Worm (Caenorhabditis elegans): ENCODE data around the gene snr-4.
A peak's percentile ranks its signal among the peaks of the same experiment; 100 is the strongest.

The snr-4 gene

DNA sequence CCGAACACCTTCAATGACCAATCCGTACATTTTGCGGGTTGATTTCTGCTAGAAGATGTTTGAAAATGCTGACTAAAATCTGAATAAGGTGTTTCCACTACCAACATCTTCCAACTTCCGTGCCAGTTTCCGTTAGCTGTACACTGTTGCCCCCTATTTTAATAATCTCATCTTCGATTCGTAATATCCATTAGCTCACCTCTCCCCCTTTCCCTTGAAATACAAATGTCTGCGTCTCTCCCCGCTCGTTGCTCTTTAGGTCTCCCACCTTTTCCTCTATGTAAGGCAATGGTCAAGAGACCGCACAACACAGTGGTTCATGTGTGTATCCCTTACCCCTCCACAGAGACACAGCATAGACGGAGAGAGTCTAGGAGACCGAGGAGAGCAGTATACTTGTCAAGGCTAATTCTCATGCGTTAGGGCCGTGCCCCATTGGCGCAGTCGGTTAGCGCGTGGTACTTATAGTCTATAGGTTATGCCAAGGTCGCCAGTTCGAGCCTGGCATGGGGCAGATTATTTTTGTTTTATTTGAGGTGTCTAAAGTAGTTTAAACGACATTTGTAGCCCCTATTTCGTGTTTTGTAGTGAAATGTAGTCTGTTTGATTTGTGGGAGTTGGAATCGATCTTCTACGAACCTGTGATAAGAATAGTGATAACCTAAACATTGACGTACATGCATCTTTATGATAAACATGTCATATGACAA is 22.4 kb upstream of the snr-4 start, which contains the start of gene gcy-33:
Gene gcy-33 (minus strand): TSS at position 51 of the 710 bp plus-strand sequence.
- TF ChIP-seq lir-1 (GFP tag; conservative IDR thresholded peaks at IDR 0.05) (peak; percentile 59; the same call in 1 of the 2 replicates), lin-26 (GFP tag; IDR thresholded peaks at IDR 0.05) (peak; percentile 92), ztf-28 (GFP tag; IDR thresholded peaks at IDR 0.05) (peak; percentile 74; the same call in 1 of the 2 replicates), tlf-1 (GFP tag; optimal IDR thresholded peaks at IDR 0.05) (peak; percentile 75), D2030.7 (GFP tag; IDR thresholded peaks at IDR 0.05) (peak; percentile 72), lin-35 (GFP tag; optimal IDR thresholded peaks at IDR 0.05) (peak in 1 of 3 experiments; percentile 85), cebp-1 (GFP tag; IDR thresholded peaks at IDR 0.05) (no peak), cebp-1 (tag; optimal IDR thresholded peaks at IDR 0.05) (peak; percentile 84), B0336.3 (GFP tag; IDR thresholded peaks at IDR 0.05) (peak; percentile 91), rcor-1 (GFP tag; IDR thresholded peaks at IDR 0.05) (peak; percentile 87), ceh-91 (GFP tag; IDR thresholded peaks at IDR 0.05) (no peak), egrh-3 (GFP tag; IDR thresholded peaks at IDR 0.05) (peak; percentile 43; the same call in 1 of the 2 replicates), lin-40 (tag; optimal IDR thresholded peaks at IDR 0.05) (peak; percentile 87), rec-8 (tag; optimal IDR thresholded peaks at IDR 0.05) (peak; percentile 55 to 92), hmg-20 (GFP tag; IDR thresholded peaks at IDR 0.05) (peak; percentile 46; the same call in 1 of the 2 replicates), dpff-1 (tag; optimal IDR thresholded peaks at IDR 0.05) (peak; percentile 75), nhr-179 (tag; optimal IDR thresholded peaks at IDR 0.05) (peak; percentile 61), mxl-1 (tag; optimal IDR thresholded peaks at IDR 0.05) (peak; percentile 73), unc-130 (GFP tag; optimal IDR thresholded peaks at IDR 0.05) (peak; percentile 72), somi-1 (GFP tag; optimal IDR thresholded peaks at IDR 0.05) (peak; percentile 36), F37B4.10 (GFP tag; IDR thresholded peaks at IDR 0.05) (no peak), Y53F4B.3 (GFP tag; IDR thresholded peaks at IDR 0.05) (0 out of 2 replicates have a peak, but pooled peaks have one; percentile 32), hmg-1.2 (GFP tag; IDR thresholded peaks at IDR 0.05) (peak; percentile 83), ZK185.1 (tag; optimal IDR thresholded peaks at IDR 0.05; ENCODE audit: poor library complexity, severe bottlenecking) (peak; percentile 85), Y67H2A.10 (GFP tag; conservative IDR thresholded peaks at IDR 0.05) (peak; percentile 28; the same call in 1 of the 2 replicates), F22D6.2 (tag; optimal IDR thresholded peaks at IDR 0.05) (peak; percentile 23), F52B5.7 (tag; optimal IDR thresholded peaks at IDR 0.05) (peak; percentile 85), sea-2 (GFP tag; IDR thresholded peaks at IDR 0.05) (no peak), nhr-120 (GFP tag; IDR thresholded peaks at IDR 0.05) (0 out of 2 replicates have a peak, but pooled peaks have one; percentile 67), C06A6.2 (GFP tag; conservative IDR thresholded peaks at IDR 0.05) (peak; percentile 72; the same call in 1 of the 2 replicates), attf-3 (GFP tag; conservative IDR thresholded peaks at IDR 0.05) (peak; percentile 67), ztf-3 (GFP tag; optimal IDR thresholded peaks at IDR 0.05) (no peak), nfya-2 (GFP tag; IDR thresholded peaks at IDR 0.05) (no peak), aptf-2 (GFP tag; conservative IDR thresholded peaks at IDR 0.05) (no peak), fkh-3 (tag; optimal IDR thresholded peaks at IDR 0.05) (peak; percentile 95), Y53G8AR.9 (GFP tag; conservative IDR thresholded peaks at IDR 0.05) (peak; percentile 66; the same call in 1 of the 2 replicates), zfh-2 (GFP tag; conservative IDR thresholded peaks at IDR 0.05) (no peak), nhr-80 (tag; optimal IDR thresholded peaks at IDR 0.05) (peak; percentile 81), madf-6 (GFP tag; IDR thresholded peaks at IDR 0.05) (peak; percentile 70), aptf-3 (GFP tag; IDR thresholded peaks at IDR 0.05) (0 out of 2 replicates have a peak, but pooled peaks have one; percentile 62), hlh-12 (tag; optimal IDR thresholded peaks at IDR 0.05) (peak; percentile 64), nhr-90 (tag; optimal IDR thresholded peaks at IDR 0.05) (peak; percentile 94), snpc-1.3 (tag; optimal IDR thresholded peaks at IDR 0.05; ENCODE audit: insufficient read depth) (peak; percentile 87), snpc-1.1 (tag; optimal IDR thresholded peaks at IDR 0.05; ENCODE audit: insufficient read depth) (no peak), pbrm-1 (GFP tag; IDR thresholded peaks at IDR 0.05) (peak; percentile 82), lsl-1 (GFP tag; optimal IDR thresholded peaks at IDR 0.05) (peak; percentile 54), T07F8.4 (tag; optimal IDR thresholded peaks at IDR 0.05) (peak; percentile 76)

Data from whole organism, young adult.